Worm (Caenorhabditis elegans): Measurements from ENCODE around the gene ZK1248.15.
A peak's percentile ranks its signal among the peaks of the same experiment; 100 is the strongest.

Gene ZK1248.15

ce11 chrII:5865405-5866308 is 27.3 kb upstream of the ZK1248.15 start, which contains the start of gene F55C12.19 (continued):
- TF ChIP-seq ceh-44 (GFP tag; IDR thresholded peaks at IDR 0.05): no peak
- peak; percentile 2 for TF ChIP-seq mep-1 (tag; optimal IDR thresholded peaks at IDR 0.05)
- TF ChIP-seq lin-13 (GFP tag; optimal IDR thresholded peaks at IDR 0.05): no peak
- peak; percentile 78 for TF ChIP-seq nhr-6 (tag; optimal IDR thresholded peaks at IDR 0.05)
- no peak for TF ChIP-seq nhr-41 (GFP tag; IDR thresholded peaks at IDR 0.05)
- no peak for TF ChIP-seq madf-9 (GFP tag; conservative IDR thresholded peaks at IDR 0.05)
- TF ChIP-seq nhr-77 (tag; optimal IDR thresholded peaks at IDR 0.05): no peak
- TF ChIP-seq dmd-6 (GFP tag; IDR thresholded peaks at IDR 0.05): peak; percentile 59
- no peak for TF ChIP-seq lin-29 (GFP tag; IDR thresholded peaks at IDR 0.05)
- peak; percentile 97 for TF ChIP-seq aha-1 (tag)
- TF ChIP-seq dmd-9 (GFP tag; IDR thresholded peaks at IDR 0.05): no peak
- TF ChIP-seq pqm-1 (tag; optimal IDR thresholded peaks at IDR 0.05): peak; percentile 52
- no peak for TF ChIP-seq Y105C5A.15 (GFP tag; IDR thresholded peaks at IDR 0.05)

ce11 chrII:5863893-5864292 is 25.5 kb upstream of the ZK1248.15 start, which contains the start of gene tag-234:
tag-234 (plus strand) TSS chrII:5864193.
- peak; percentile 4 for TF ChIP-seq nhr-28 (tag; optimal IDR thresholded peaks at IDR 0.05)
- no peak for TF ChIP-seq F44E2.7 (GFP tag; IDR thresholded peaks at IDR 0.05)
- no peak for TF ChIP-seq daf-16 (GFP tag; optimal IDR thresholded peaks at IDR 0.05)
- peak; percentile 64 for TF ChIP-seq daf-16 (tag; optimal IDR thresholded peaks at IDR 0.05)
- TF ChIP-seq nhr-6 (tag; optimal IDR thresholded peaks at IDR 0.05): peak; percentile 7

- TF ChIP-seq hif-1 (tag; optimal IDR thresholded peaks at IDR 0.05): no peak
- peak; percentile 87 for TF ChIP-seq fkh-10 (GFP tag; optimal IDR thresholded peaks at IDR 0.05)
Measured at ce11 chrII:5860621-5861020, 22.3 kb upstream of the ZK1248.15 start.

- TF ChIP-seq nhr-41 (GFP tag; IDR thresholded peaks at IDR 0.05) (no peak), lin-13 (GFP tag; optimal IDR thresholded peaks at IDR 0.05) (no peak), spr-1 (tag; optimal IDR thresholded peaks at IDR 0.05) (no peak), zag-1 (tag; optimal IDR thresholded peaks at IDR 0.05) (no peak), egl-27 (tag; optimal IDR thresholded peaks at IDR 0.05) (no peak), attf-4 (tag; optimal IDR thresholded peaks at IDR 0.05) (no peak), F49E8.2 (tag; optimal IDR thresholded peaks at IDR 0.05; ENCODE audit: borderline replicate concordance) (no peak), hlh-30 (tag; optimal IDR thresholded peaks at IDR 0.05; ENCODE audit: insufficient read depth) (no peak), nhr-25 (tag; optimal IDR thresholded peaks at IDR 0.05; ENCODE audit: borderline replicate concordance, insufficient read depth) (no peak), lsy-2 (tag; optimal IDR thresholded peaks at IDR 0.05) (no peak), ceh-62 (tag; optimal IDR thresholded peaks at IDR 0.05) (no peak), skn-1 (tag; optimal IDR thresholded peaks at IDR 0.05) (no peak), daf-12 (tag; optimal IDR thresholded peaks at IDR 0.05) (no peak), unc-39 (tag; optimal IDR thresholded peaks at IDR 0.05) (no peak), nhr-76 (tag; optimal IDR thresholded peaks at IDR 0.05) (no peak), daf-8 (GFP tag; IDR thresholded peaks at IDR 0.05) (no peak), zip-2 (tag; optimal IDR thresholded peaks at IDR 0.05) (no peak), lin-29 (GFP tag; IDR thresholded peaks at IDR 0.05) (no peak), zip-11 (GFP tag; IDR thresholded peaks at IDR 0.05) (no peak)
Measured at ce11 chrII:5858322-5858721, 20.0 kb upstream of the ZK1248.15 start, which contains the start of gene F55C12.4. F55C12.4 (minus strand) TSS chrII:5858422.

All from whole organism, L4 larva.